Worm (Caenorhabditis elegans) whole organism, late embryonic: Measurements from ENCODE around the gene ZK218.1.

Experiments
- C08G9.2 ChIP-seq: sonication (generic microtip); optimal IDR thresholded peaks from 2 replicates; lab custom pipeline; 2016; ENCODE audit warnings: mild to moderate bottlenecking, missing genetic modification characterization, moderate library complexity, missing compliant biosample characterization
- F13H6.1 ChIP-seq: sonication (generic microtip); optimal IDR thresholded peaks from 2 replicates; lab custom pipeline; 2016; ENCODE audit warnings: missing genetic modification characterization, missing compliant biosample characterization
- K02D7.2 ChIP-seq: sonication (generic microtip); optimal IDR thresholded peaks from 2 replicates; lab custom pipeline; 2017; ENCODE audit warnings: mild to moderate bottlenecking, missing genetic modification characterization, missing compliant biosample characterization
- K09A11.1 ChIP-seq: sonication (generic microtip); optimal IDR thresholded peaks from 2 replicates; lab custom pipeline; 2017; ENCODE audit warnings: antibody characterized with exemption, mild to moderate bottlenecking, missing genetic modification characterization, missing compliant biosample characterization; ENCODE audit not compliant: insufficient read depth
- ahr-1 ChIP-seq: sonication (generic microtip); optimal IDR thresholded peaks from 2 replicates; lab custom pipeline; 2016; ENCODE audit warnings: missing genetic modification characterization, missing compliant biosample characterization
- ama-1 ChIP-seq: fragments of 150-350 bp; optimal IDR thresholded peaks from 2 replicates; lab custom pipeline; 2014
- ceh-14 ChIP-seq: sonication (generic microtip); optimal IDR thresholded peaks from 2 replicates; lab custom pipeline; 2016; ENCODE audit warnings: missing genotype, missing genetic modification characterization, missing compliant biosample characterization
- ceh-18 ChIP-seq: sonication (generic microtip); optimal IDR thresholded peaks from 2 replicates; lab custom pipeline; 2016; ENCODE audit warnings: missing genetic modification characterization, missing compliant biosample characterization
- ceh-22 ChIP-seq: sonication (generic microtip); optimal IDR thresholded peaks from 2 replicates; lab custom pipeline; 2017; ENCODE audit warnings: missing biosample characterization, missing genetic modification characterization
- ceh-31 ChIP-seq: sonication (generic microtip); optimal IDR thresholded peaks from 2 replicates; lab custom pipeline; 2016; ENCODE audit warnings: missing genetic modification characterization, missing compliant biosample characterization
- ceh-6 ChIP-seq: fragments of 200-800 bp; sonication (Bioruptor generic); optimal IDR thresholded peaks from 2 replicates; lab custom pipeline; 2018; ENCODE audit warnings: mild to moderate bottlenecking, missing genetic modification characterization, missing compliant biosample characterization
- elt-2 ChIP-seq: sonication (generic microtip); optimal IDR thresholded peaks from 2 replicates; lab custom pipeline; 2016; ENCODE audit warnings: missing genetic modification reagents, missing genetic modification characterization, missing compliant biosample characterization
- elt-4 ChIP-seq: sonication (generic microtip); optimal IDR thresholded peaks from 2 replicates; lab custom pipeline; 2016; ENCODE audit warnings: missing genetic modification characterization, missing compliant biosample characterization
- eyg-1 ChIP-seq: sonication (generic microtip); optimal IDR thresholded peaks from 2 replicates; lab custom pipeline; 2016; ENCODE audit warnings: missing genotype, missing genetic modification characterization, missing compliant biosample characterization
- fkh-10 ChIP-seq: fragments of 150-350 bp; optimal IDR thresholded peaks from 2 replicates; lab custom pipeline; 2014; ENCODE audit warnings: missing biosample characterization, missing genetic modification reagents, missing genetic modification characterization
- fkh-6 ChIP-seq: sonication (generic microtip); optimal IDR thresholded peaks from 2 replicates; lab custom pipeline; 2016; ENCODE audit warnings: missing genetic modification characterization, missing compliant biosample characterization
- gmeb-2 ChIP-seq: sonication (generic microtip); optimal IDR thresholded peaks from 2 replicates; lab custom pipeline; 2016; ENCODE audit warnings: missing genetic modification characterization, inconsistent platforms, missing compliant biosample characterization
- hlh-15 ChIP-seq: sonication (generic microtip); optimal IDR thresholded peaks from 2 replicates; lab custom pipeline; 2016; ENCODE audit warnings: missing genetic modification characterization, missing compliant biosample characterization
- hlh-8 ChIP-seq: sonication (generic microtip); optimal IDR thresholded peaks from 2 replicates; lab custom pipeline; 2016; ENCODE audit warnings: missing genotype, missing genetic modification characterization, missing compliant biosample characterization
- lim-6 ChIP-seq: sonication (generic microtip); optimal IDR thresholded peaks from 2 replicates; lab custom pipeline; 2016; ENCODE audit warnings: missing genetic modification characterization, missing compliant biosample characterization
- lin-11 ChIP-seq: fragments of 200-800 bp; sonication (Bioruptor generic); optimal IDR thresholded peaks from 2 replicates; lab custom pipeline; 2018; ENCODE audit warnings: mild to moderate bottlenecking, missing genetic modification characterization, missing compliant biosample characterization
- madf-2 ChIP-seq: sonication (generic microtip); optimal IDR thresholded peaks from 2 replicates; lab custom pipeline; 2017; ENCODE audit warnings: missing genetic modification characterization, missing compliant biosample characterization
- odd-2 ChIP-seq: sonication (generic microtip); optimal IDR thresholded peaks from 2 replicates; lab custom pipeline; 2017; ENCODE audit warnings: antibody characterized with exemption, mild to moderate bottlenecking, missing genetic modification characterization, missing compliant biosample characterization
- pag-3 ChIP-seq: sonication (generic microtip); optimal IDR thresholded peaks from 2 replicates; lab custom pipeline; 2016; ENCODE audit warnings: missing compliant biosample characterization, missing genetic modification characterization, borderline replicate concordance
- pha-2 ChIP-seq: sonication (generic microtip); optimal IDR thresholded peaks from 2 replicates; lab custom pipeline; 2017; ENCODE audit warnings: mild to moderate bottlenecking, missing genetic modification characterization, missing compliant biosample characterization
- pha-4 ChIP-seq: fragments of 150-350 bp; optimal IDR thresholded peaks from 2 replicates; lab custom pipeline; 2018; ENCODE audit warnings: missing biosample characterization, missing genetic modification reagents, missing genetic modification characterization
- pros-1 ChIP-seq: fragments of 150-350 bp; optimal IDR thresholded peaks from 2 replicates; lab custom pipeline; 2014; ENCODE audit warnings: missing biosample characterization, missing genetic modification reagents, missing genetic modification characterization
- rnt-1 ChIP-seq: sonication (generic microtip); optimal IDR thresholded peaks from 2 replicates; lab custom pipeline; 2016; ENCODE audit warnings: missing genetic modification characterization, missing compliant biosample characterization
- sox-2 ChIP-seq: fragments of 200-800 bp; sonication (Bioruptor generic); IDR thresholded peaks from 2 replicates; pipeline ENCODE4 v1.3.6; 2022; ENCODE audit warnings: missing genetic modification reagents, missing genetic modification characterization, missing compliant biosample characterization
- syd-9 ChIP-seq: sonication (generic microtip); optimal IDR thresholded peaks from 2 replicates; lab custom pipeline; 2016; ENCODE audit warnings: mild to moderate bottlenecking, missing genetic modification characterization, moderate library complexity, missing compliant biosample characterization
- tbx-2 ChIP-seq: sonication (generic microtip); optimal IDR thresholded peaks from 2 replicates; lab custom pipeline; 2016; ENCODE audit warnings: missing genetic modification characterization, missing compliant biosample characterization
- tbx-7 ChIP-seq: sonication (generic microtip); optimal IDR thresholded peaks from 2 replicates; lab custom pipeline; 2016; ENCODE audit warnings: missing genotype, missing genetic modification characterization, missing compliant biosample characterization
- unc-3 ChIP-seq, 2 experiments: fragments of 200-800 bp in 1 of 2; sonication (Bioruptor generic) in 1 of 2; sonication (generic microtip) in 1 of 2; conservative IDR thresholded peaks in 1 of 2; optimal IDR thresholded peaks in 1 of 2; 2 replicates each; pipeline versions ENCODE4 v1.3.6 to Lab custom; 2016 to 2022; ENCODE audit warnings: missing compliant biosample characterization in 2 of 2, missing genetic modification characterization in 2 of 2, missing genetic modification reagents in 1 of 2
- unc-42 ChIP-seq: sonication (generic microtip); optimal IDR thresholded peaks from 2 replicates; lab custom pipeline; 2016; ENCODE audit warnings: missing genotype, missing genetic modification characterization, missing compliant biosample characterization
- unc-55 ChIP-seq: sonication (generic microtip); optimal IDR thresholded peaks from 2 replicates; lab custom pipeline; 2017; ENCODE audit warnings: missing biosample characterization, missing genetic modification reagents, missing genetic modification characterization
- unc-86 ChIP-seq: sonication (generic microtip); optimal IDR thresholded peaks from 2 replicates; lab custom pipeline; 2016; ENCODE audit warnings: missing genetic modification characterization, missing compliant biosample characterization
- zip-5 ChIP-seq: sonication (generic microtip); optimal IDR thresholded peaks from 2 replicates; lab custom pipeline; 2016; ENCODE audit warnings: missing genetic modification characterization, missing compliant biosample characterization
- ztf-16 ChIP-seq: sonication (generic microtip); optimal IDR thresholded peaks from 2 replicates; lab custom pipeline; 2017; ENCODE audit warnings: missing genetic modification characterization, missing compliant biosample characterization

The ZK218.1 gene

ce11 chrV:17079795-17080194 is 12.6 kb upstream of the ZK218.1 start, which contains the start of gene srw-20:
Gene srw-20 (minus strand): TSS chrV:17079895.
- no peak for TF ChIP-seq C08G9.2 (tag; lab: Kevin White, UChicago)
- TF ChIP-seq fkh-6 (tag; lab: Kevin White, UChicago): no peak
- TF ChIP-seq ceh-18: no peak
- TF ChIP-seq ahr-1 (tag; lab: Kevin White, UChicago): no peak
- TF ChIP-seq lin-11 (tag; lab: Kevin White, UChicago): no peak
- no peak for TF ChIP-seq zip-5 (tag; lab: Kevin White, UChicago)
- no peak for TF ChIP-seq hlh-8
- TF ChIP-seq eyg-1 (tag; lab: Kevin White, UChicago): no peak
- TF ChIP-seq K09A11.1: no peak
- TF ChIP-seq rnt-1 (tag; lab: Kevin White, UChicago): no peak
- TF ChIP-seq ama-1 (lab: Kevin White, UChicago): no peak
- no peak for TF ChIP-seq unc-86 (tag; lab: Kevin White, UChicago)
- TF ChIP-seq ceh-31 (tag; lab: Kevin White, UChicago): no peak
- no peak for TF ChIP-seq ceh-14 (tag; lab: Kevin White, UChicago)
- TF ChIP-seq pha-2 (tag; lab: Kevin White, UChicago): no peak
- no peak for TF ChIP-seq elt-4 (tag; lab: Kevin White, UChicago)
- TF ChIP-seq pros-1 (tag; lab: Kevin White, UChicago): no peak
- TF ChIP-seq F13H6.1 (tag; lab: Kevin White, UChicago): no peak
- no peak for TF ChIP-seq unc-42
- no peak for TF ChIP-seq ztf-16 (tag; lab: Kevin White, UChicago)

ce11 chrV:17082718-17083117 is 9.6 kb upstream of the ZK218.1 start, which contains the start of gene T05E12.9:
Gene T05E12.9 (minus strand): TSS chrV:17082818.
- TF ChIP-seq madf-2 (tag; lab: Kevin White, UChicago) (no peak), unc-55 (GFP tag; lab: Kevin White, UChicago) (no peak), tbx-2 (tag; lab: Kevin White, UChicago) (no peak), elt-4 (tag; lab: Kevin White, UChicago) (no peak), pha-4 (tag; lab: Kevin White, UChicago) (no peak), hlh-15 (tag; lab: Kevin White, UChicago) (no peak), elt-2 (tag; lab: Kevin White, UChicago) (no peak), fkh-10 (no peak), fkh-6 (tag; lab: Kevin White, UChicago) (no peak), ceh-6 (GFP tag; lab: Kevin White, UChicago) (no peak), sox-2 (GFP tag; lab: Robert Waterston, UW) (no peak)

ce11 chrV:17089342-17089741 is 3.0 kb upstream of the ZK218.1 start, which contains the start of gene T05E12.6:
Gene T05E12.6 (minus strand): TSS chrV:17089442.
- TF ChIP-seq K02D7.2 (tag; lab: Kevin White, UChicago): no peak
- TF ChIP-seq syd-9: no peak

- TF ChIP-seq tbx-7 (tag; lab: Kevin White, UChicago) (no peak), zip-5 (tag; lab: Kevin White, UChicago) (no peak), unc-3 (GFP tag; conservative IDR thresholded peaks at IDR 0.05; lab: Robert Waterston, UW) (no peak), unc-3 (tag; optimal IDR thresholded peaks at IDR 0.05; lab: Kevin White, UChicago) (no peak), pag-3 (tag; lab: Kevin White, UChicago) (no peak), hlh-8 (no peak), K09A11.1 (no peak), ama-1 (lab: Kevin White, UChicago) (no peak), odd-2 (tag; lab: Kevin White, UChicago) (no peak), gmeb-2 (tag; lab: Kevin White, UChicago) (no peak), ceh-22 (no peak), madf-2 (tag; lab: Kevin White, UChicago) (no peak), lim-6 (no peak), C08G9.2 (tag; lab: Kevin White, UChicago) (no peak)
- TF ChIP-seq, all 69 proteins: peak for 0
Measured at ce11 chrV:17089931-17090429, 2.4 kb upstream of the ZK218.1 start, which contains the start of gene srh-237. Gene srh-237 (plus strand): TSS chrV:17090379.
